Worm (Caenorhabditis elegans) whole organism, L2 larva: Measurements from ENCODE around the gene lsy-12.

Experiments used
- C34F6.9 ChIP-seq: fragments of 150-350 bp; optimal IDR thresholded peaks from 2 replicates; lab custom pipeline; 2014; ENCODE audit warnings: missing biosample characterization, missing genetic modification characterization
- F13H6.1 ChIP-seq: sonication (generic microtip); optimal IDR thresholded peaks from 2 replicates; lab custom pipeline; 2016; ENCODE audit warnings: missing genetic modification characterization, missing compliant biosample characterization
- R02D3.7 ChIP-seq: fragments of 150-350 bp; optimal IDR thresholded peaks from 2 replicates; lab custom pipeline; 2014; ENCODE audit warnings: missing biosample characterization, missing genetic modification characterization
- Y55F3AM.14 ChIP-seq: fragments of 200-800 bp; sonication (Bioruptor generic); optimal IDR thresholded peaks from 2 replicates; lab custom pipeline; 2018; ENCODE audit warnings: mild to moderate bottlenecking, missing genetic modification characterization, missing compliant biosample characterization
- ZK546.5 ChIP-seq: sonication (generic microtip); optimal IDR thresholded peaks from 2 replicates; lab custom pipeline; 2017; ENCODE audit warnings: missing biosample characterization, missing genetic modification characterization
- alr-1 ChIP-seq: fragments of 150-350 bp; optimal IDR thresholded peaks from 2 replicates; lab custom pipeline; 2014; ENCODE audit warnings: missing biosample characterization, missing genetic modification characterization
- aly-2 ChIP-seq: fragments of 150-350 bp; optimal IDR thresholded peaks from 2 replicates; lab custom pipeline; 2014; ENCODE audit warnings: missing biosample characterization, missing genetic modification characterization
- blmp-1 ChIP-seq: sonication (generic microtip); optimal IDR thresholded peaks from 2 replicates; lab custom pipeline; 2017; ENCODE audit warnings: missing genetic modification characterization, mild to moderate bottlenecking, missing compliant biosample characterization, antibody characterized with exemption, moderate library complexity; ENCODE audit not compliant: insufficient read depth
- ceh-16 ChIP-seq: fragments of 150-350 bp; optimal IDR thresholded peaks from 2 replicates; lab custom pipeline; 2014; ENCODE audit warnings: missing biosample characterization, missing genetic modification characterization
- ceh-82 ChIP-seq: fragments of 150-350 bp; optimal IDR thresholded peaks from 2 replicates; lab custom pipeline; 2014; ENCODE audit warnings: missing biosample characterization, missing genetic modification characterization
- crh-2 ChIP-seq: sonication (generic microtip); optimal IDR thresholded peaks from 2 replicates; lab custom pipeline; 2017; ENCODE audit warnings: missing biosample characterization, missing genetic modification characterization
- dmd-4 ChIP-seq: sonication (generic microtip); optimal IDR thresholded peaks from 2 replicates; lab custom pipeline; 2017; ENCODE audit warnings: missing biosample characterization, missing genetic modification characterization
- egl-27 ChIP-seq: sonication (generic microtip); optimal IDR thresholded peaks from 3 replicates; lab custom pipeline; 2017; ENCODE audit warnings: missing biosample characterization, missing genetic modification reagents, missing genetic modification characterization
- elt-3 ChIP-seq: sonication (generic microtip); optimal IDR thresholded peaks from 2 replicates; lab custom pipeline; 2017; ENCODE audit warnings: missing biosample characterization, missing genetic modification characterization
- fos-1 ChIP-seq: fragments of 150-350 bp; optimal IDR thresholded peaks from 2 replicates; lab custom pipeline; 2014; ENCODE audit warnings: missing biosample characterization, missing genetic modification characterization
- gmeb-1 ChIP-seq: fragments of 150-350 bp; optimal IDR thresholded peaks from 2 replicates; lab custom pipeline; 2014; ENCODE audit warnings: missing biosample characterization, missing genetic modification characterization
- lin-11 ChIP-seq: fragments of 150-350 bp; sonication (generic microtip); optimal IDR thresholded peaks from 2 replicates; lab custom pipeline; 2014; ENCODE audit warnings: missing biosample characterization, missing genetic modification characterization, inconsistent platforms, mixed read lengths
- lin-13 ChIP-seq: fragments of 150-350 bp; optimal IDR thresholded peaks from 2 replicates; lab custom pipeline; 2014; ENCODE audit warnings: missing biosample characterization, missing genetic modification reagents, missing genetic modification characterization
- lin-39 ChIP-seq: fragments of 150-350 bp; optimal IDR thresholded peaks from 2 replicates; lab custom pipeline; 2014; ENCODE audit warnings: missing biosample characterization, missing genetic modification reagents, missing genetic modification characterization
- lsy-2 ChIP-seq, 2 experiments: fragments of 150-350 bp in 1 of 2; sonication (generic microtip) in 1 of 2; optimal IDR thresholded peaks; 2 replicates each; lab custom pipeline; 2014 to 2017; ENCODE audit warnings: missing biosample characterization in 2 of 2, missing genetic modification characterization in 2 of 2
- mab-5 ChIP-seq: fragments of 150-350 bp; optimal IDR thresholded peaks from 2 replicates; lab custom pipeline; 2014; ENCODE audit warnings: missing biosample characterization, missing genetic modification characterization
- mbf-1 ChIP-seq: sonication (generic microtip); optimal IDR thresholded peaks from 2 replicates; lab custom pipeline; 2017; ENCODE audit warnings: missing biosample characterization, missing genetic modification characterization
- mdl-1 ChIP-seq, 2 experiments: fragments of 150-350 bp in 1 of 2; sonication (generic microtip) in 1 of 2; optimal IDR thresholded peaks; 2 replicates each; lab custom pipeline; 2017; ENCODE audit warnings: missing biosample characterization in 2 of 2, missing genetic modification characterization in 2 of 2
- nhr-10 ChIP-seq: sonication (generic microtip); optimal IDR thresholded peaks from 2 replicates; lab custom pipeline; 2017; ENCODE audit warnings: missing biosample characterization, missing genetic modification characterization
- nhr-12 ChIP-seq: fragments of 150-350 bp; optimal IDR thresholded peaks from 2 replicates; lab custom pipeline; 2014; ENCODE audit warnings: missing biosample characterization, missing genetic modification characterization
- nhr-129 ChIP-seq: fragments of 150-350 bp; optimal IDR thresholded peaks from 2 replicates; lab custom pipeline; 2014; ENCODE audit warnings: missing biosample characterization, missing genetic modification characterization
- nhr-23 ChIP-seq: fragments of 150-350 bp; optimal IDR thresholded peaks from 2 replicates; lab custom pipeline; 2014; ENCODE audit warnings: missing biosample characterization, missing genetic modification reagents, missing genetic modification characterization
- nhr-237 ChIP-seq: fragments of 150-350 bp; optimal IDR thresholded peaks from 2 replicates; lab custom pipeline; 2014; ENCODE audit warnings: missing biosample characterization, missing genetic modification characterization
- nhr-25 ChIP-seq: fragments of 150-350 bp; sonication (generic microtip); optimal IDR thresholded peaks from 3 replicates; lab custom pipeline; 2014; ENCODE audit warnings: missing biosample characterization, missing genetic modification characterization
- nhr-6 ChIP-seq: fragments of 150-350 bp; optimal IDR thresholded peaks from 2 replicates; lab custom pipeline; 2014; ENCODE audit warnings: missing biosample characterization, missing genetic modification characterization
- peb-1 ChIP-seq: fragments of 150-350 bp; optimal IDR thresholded peaks from 2 replicates; lab custom pipeline; 2014; ENCODE audit warnings: missing biosample characterization, missing genetic modification characterization
- sem-4 ChIP-seq: fragments of 150-350 bp; optimal IDR thresholded peaks from 2 replicates; lab custom pipeline; 2014; ENCODE audit warnings: missing biosample characterization, missing genetic modification reagents, missing genetic modification characterization
- skn-1 ChIP-seq: sonication (generic microtip); optimal IDR thresholded peaks from 2 replicates; lab custom pipeline; 2017; ENCODE audit warnings: missing biosample characterization, missing genetic modification characterization
- sma-3 ChIP-seq: sonication (generic microtip); optimal IDR thresholded peaks from 2 replicates; lab custom pipeline; 2016; ENCODE audit warnings: missing genetic modification reagents, missing genetic modification characterization, missing compliant biosample characterization
- snpc-4 ChIP-seq: fragments of 150-350 bp; optimal IDR thresholded peaks from 2 replicates; lab custom pipeline; 2014; ENCODE audit warnings: missing biosample characterization, missing genetic modification characterization
- unc-39 ChIP-seq: fragments of 150-350 bp; optimal IDR thresholded peaks from 2 replicates; lab custom pipeline; 2014; ENCODE audit warnings: missing biosample characterization, missing genetic modification characterization
- unc-55 ChIP-seq: fragments of 150-350 bp; sonication (generic microtip); optimal IDR thresholded peaks from 3 replicates; lab custom pipeline; 2014; ENCODE audit warnings: missing biosample characterization, missing genetic modification reagents, missing genetic modification characterization
- zag-1 ChIP-seq: fragments of 150-350 bp; optimal IDR thresholded peaks from 2 replicates; lab custom pipeline; 2014; ENCODE audit warnings: missing biosample characterization, missing genetic modification characterization
- ztf-11 ChIP-seq: sonication (generic microtip); optimal IDR thresholded peaks from 2 replicates; lab custom pipeline; 2017; ENCODE audit warnings: missing biosample characterization, missing genetic modification characterization
- ztf-4 ChIP-seq: fragments of 150-350 bp; optimal IDR thresholded peaks from 2 replicates; lab custom pipeline; 2014; ENCODE audit warnings: missing biosample characterization, missing genetic modification characterization

Gene lsy-12

ce11 chrV:9803176-9803575 lies 56.6 kb downstream of the lsy-12 start, which contains the start of gene sru-39:
Gene sru-39, plus strand, starts transcription at chrV:9803476.
- no peak for TF ChIP-seq lin-39
- TF ChIP-seq nhr-12 (tag; lab: Kevin White, UChicago): no peak
- TF ChIP-seq elt-3 (tag; lab: Kevin White, UChicago): no peak
- no peak for TF ChIP-seq unc-39 (tag; lab: Kevin White, UChicago)
- no peak for TF ChIP-seq nhr-129 (tag; lab: Kevin White, UChicago)
- no peak for TF ChIP-seq mdl-1 (tag; optimal IDR thresholded peaks at IDR 0.05; lab: Kevin White, UChicago)
- TF ChIP-seq Y55F3AM.14 (GFP tag; lab: Kevin White, UChicago): no peak
- TF ChIP-seq alr-1: no peak
- no peak for TF ChIP-seq nhr-6
- TF ChIP-seq sma-3 (GFP tag; lab: Kevin White, UChicago): no peak
- TF ChIP-seq skn-1 (tag; lab: Kevin White, UChicago): no peak
- TF ChIP-seq lin-13 (GFP tag; lab: Kevin White, UChicago): no peak
- TF ChIP-seq egl-27 (tag; lab: Kevin White, UChicago): no peak
- no peak for TF ChIP-seq ztf-4 (tag; lab: Kevin White, UChicago)
- no peak for TF ChIP-seq zag-1 (tag; lab: Kevin White, UChicago)
- no peak for TF ChIP-seq gmeb-1 (tag; lab: Kevin White, UChicago)
- TF ChIP-seq mbf-1: no peak
- no peak for TF ChIP-seq nhr-237 (tag; lab: Kevin White, UChicago)

DNA sequence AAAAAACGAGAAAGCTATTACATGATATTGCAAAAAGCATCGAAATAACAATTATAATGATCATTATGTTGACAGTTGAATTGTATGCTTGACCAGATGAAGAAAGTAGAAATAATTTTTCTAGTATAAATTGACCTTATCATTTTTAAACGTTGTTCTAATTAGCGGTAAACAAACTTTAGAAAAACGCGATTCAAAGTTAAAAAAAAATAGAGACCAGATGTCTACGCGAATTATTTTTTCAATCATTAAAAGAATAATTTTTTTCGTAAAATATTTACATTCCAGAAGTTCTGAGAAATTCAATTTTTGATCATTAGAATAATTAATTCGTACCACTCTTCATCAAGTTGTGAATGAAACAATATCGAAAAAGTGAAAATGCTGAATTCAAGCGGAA lies 57.8 kb downstream of the lsy-12 start, which contains the start of gene F46B6.10:
TSS of gene F46B6.10 (minus strand) at position 101 of the 400 bp plus-strand sequence.
- TF ChIP-seq nhr-237 (tag; lab: Kevin White, UChicago): no peak
- TF ChIP-seq F13H6.1: no peak
- TF ChIP-seq egl-27 (tag; lab: Kevin White, UChicago): no peak
- no peak for TF ChIP-seq ZK546.5 (tag; lab: Kevin White, UChicago)
- TF ChIP-seq, all 48 proteins: peak for 0

ce11 chrV:9799076-9799475 lies 60.7 kb downstream of the lsy-12 start, which contains the start of gene F46B6.13:
Gene F46B6.13, minus strand, starts transcription at chrV:9799176.
- no peak for TF ChIP-seq lin-11 (tag; lab: Kevin White, UChicago)
- TF ChIP-seq ztf-11: no peak
- no peak for TF ChIP-seq sem-4 (tag; lab: Kevin White, UChicago)
- TF ChIP-seq unc-55 (GFP tag; lab: Kevin White, UChicago): no peak
- TF ChIP-seq mdl-1 (tag; optimal IDR thresholded peaks at IDR 0.05; lab: Kevin White, UChicago): no peak
- TF ChIP-seq snpc-4 (tag; lab: Kevin White, UChicago): no peak
- no peak for TF ChIP-seq nhr-129 (tag; lab: Kevin White, UChicago)
- no peak for TF ChIP-seq nhr-237 (tag; lab: Kevin White, UChicago)
- no peak for TF ChIP-seq unc-39 (tag; lab: Kevin White, UChicago)
- TF ChIP-seq aly-2: no peak
- TF ChIP-seq nhr-6: no peak
- no peak for TF ChIP-seq fos-1
- no peak for TF ChIP-seq elt-3 (tag; lab: Kevin White, UChicago)
- no peak for TF ChIP-seq dmd-4 (tag; lab: Kevin White, UChicago)
- TF ChIP-seq Y55F3AM.14 (GFP tag; lab: Kevin White, UChicago): no peak

ce11 chrV:9798212-9798611 lies 61.6 kb downstream of the lsy-12 start:
- no peak for TF ChIP-seq mdl-1 (tag; optimal IDR thresholded peaks at IDR 0.05; lab: Kevin White, UChicago)
- TF ChIP-seq F13H6.1: no peak
- TF ChIP-seq nhr-129 (tag; lab: Kevin White, UChicago): no peak
- TF ChIP-seq sma-3 (GFP tag; lab: Kevin White, UChicago): no peak
- TF ChIP-seq mab-5 (tag; lab: Kevin White, UChicago): no peak
- no peak for TF ChIP-seq dmd-4 (tag; lab: Kevin White, UChicago)
- TF ChIP-seq blmp-1 (tag; lab: Kevin White, UChicago): no peak
- no peak for TF ChIP-seq lsy-2 (tag; optimal IDR thresholded peaks at IDR 0.05; lab: Kevin White, UChicago)
- TF ChIP-seq nhr-10 (tag; lab: Kevin White, UChicago): no peak

DNA sequence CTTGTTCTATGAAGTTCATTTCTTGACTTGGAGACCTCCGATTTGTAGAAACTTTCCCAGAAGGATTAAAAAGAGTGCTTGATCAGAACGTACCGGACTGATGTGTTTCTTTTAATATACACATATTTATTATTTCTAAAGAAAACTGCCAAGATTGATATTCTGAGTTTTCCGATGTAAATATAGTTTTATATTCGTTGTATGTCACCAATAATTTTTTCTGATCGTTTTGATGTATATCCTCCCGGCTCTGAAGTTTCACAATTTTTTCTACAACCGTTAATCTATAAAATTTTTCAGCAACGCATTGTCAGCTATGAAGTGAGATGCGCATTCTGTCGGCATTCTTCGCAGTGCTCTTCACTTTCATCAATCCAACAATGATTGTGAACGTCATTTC lies 63.2 kb downstream of the lsy-12 start, which contains the start of gene F46B6.9:
TSS of gene F46B6.9 (plus strand) at position 301 of the 400 bp plus-strand sequence.
- no peak for TF ChIP-seq mbf-1
- TF ChIP-seq egl-27 (tag; lab: Kevin White, UChicago): no peak
- TF ChIP-seq fos-1: no peak
- no peak for TF ChIP-seq lsy-2 (tag; optimal IDR thresholded peaks at IDR 0.05; lab: Kevin White, UChicago)
- TF ChIP-seq peb-1: no peak
- no peak for TF ChIP-seq nhr-23 (tag; lab: Kevin White, UChicago)
- TF ChIP-seq sem-4 (tag; lab: Kevin White, UChicago): no peak
- TF ChIP-seq snpc-4 (tag; lab: Kevin White, UChicago): no peak
- no peak for TF ChIP-seq ceh-16
- TF ChIP-seq ceh-82 (tag; lab: Kevin White, UChicago): no peak
- no peak for TF ChIP-seq unc-55 (GFP tag; lab: Kevin White, UChicago)
- no peak for TF ChIP-seq R02D3.7 (tag; lab: Kevin White, UChicago)
- no peak for TF ChIP-seq ZK546.5 (tag; lab: Kevin White, UChicago)
- TF ChIP-seq gmeb-1 (tag; lab: Kevin White, UChicago): no peak
- no peak for TF ChIP-seq C34F6.9 (tag; lab: Kevin White, UChicago)
- no peak for TF ChIP-seq crh-2
- TF ChIP-seq nhr-25 (tag; lab: Kevin White, UChicago): no peak
- TF ChIP-seq lin-11 (tag; lab: Kevin White, UChicago): no peak
- no peak for TF ChIP-seq sma-3 (GFP tag; lab: Kevin White, UChicago)
